Fruit fly (Drosophila melanogaster) whole organism, prepupa: ENCODE data around the gene aph-1.

Source experiments
- CG10631 ChIP-seq: fragments of 200-800 bp; sonication (Bioruptor generic); optimal IDR thresholded peaks from 2 replicates; lab custom pipeline; 2016; ENCODE audit warnings: missing biosample characterization, missing genetic modification characterization
- CG10669 ChIP-seq: fragments of 200-800 bp; sonication (Bioruptor generic); optimal IDR thresholded peaks from 3 replicates; lab custom pipeline; 2018; ENCODE audit warnings: missing biosample characterization, mild to moderate bottlenecking, missing genetic modification characterization, moderate library complexity
- CG11762 ChIP-seq: fragments of 200-800 bp; sonication (Bioruptor generic); optimal IDR thresholded peaks from 3 replicates; lab custom pipeline; 2016; ENCODE audit warnings: missing biosample characterization, missing genetic modification characterization; ENCODE audit not compliant: insufficient read depth
- CG11902 ChIP-seq: fragments of 200-800 bp; sonication (Bioruptor generic); optimal IDR thresholded peaks from 3 replicates; lab custom pipeline; 2016; ENCODE audit warnings: missing biosample characterization, missing genetic modification characterization
- CG15336 ChIP-seq: fragments of 200-800 bp; sonication (Bioruptor generic); IDR thresholded peaks from 2 replicates; pipeline ENCODE4 v1.3.6; 2022; ENCODE audit warnings: missing biosample characterization, missing genetic modification characterization
- CG1621 ChIP-seq: fragments of 200-800 bp; sonication (Bioruptor generic); optimal IDR thresholded peaks from 3 replicates; lab custom pipeline; 2018; ENCODE audit warnings: missing biosample characterization, mild to moderate bottlenecking, missing genetic modification characterization
- CG16779 ChIP-seq: fragments of 200-800 bp; sonication (Bioruptor generic); optimal IDR thresholded peaks from 3 replicates; lab custom pipeline; 2017; ENCODE audit warnings: missing biosample characterization, mild to moderate bottlenecking, missing genetic modification characterization
- CG31627 ChIP-seq: fragments of 200-800 bp; sonication (Bioruptor generic); optimal IDR thresholded peaks from 3 replicates; lab custom pipeline; 2016; ENCODE audit warnings: missing biosample characterization, missing genetic modification characterization
- CG32006 ChIP-seq: fragments of 200-800 bp; sonication (Bioruptor generic); optimal IDR thresholded peaks from 3 replicates; lab custom pipeline; 2017; ENCODE audit warnings: missing biosample characterization, mild to moderate bottlenecking, missing genetic modification characterization
- CG3919 ChIP-seq: fragments of 200-800 bp; sonication (Bioruptor generic); optimal IDR thresholded peaks from 3 replicates; lab custom pipeline; 2016; ENCODE audit warnings: missing biosample characterization, missing genetic modification characterization
- CG4318 ChIP-seq: fragments of 200-800 bp; sonication (Bioruptor generic); optimal IDR thresholded peaks from 3 replicates; lab custom pipeline; 2017; ENCODE audit warnings: missing biosample characterization, mild to moderate bottlenecking, missing genetic modification characterization
- CG6163 ChIP-seq: fragments of 200-800 bp; sonication (Bioruptor generic); IDR thresholded peaks from 3 replicates; pipeline ENCODE4 v1.3.6; 2022; ENCODE audit warnings: missing biosample characterization, missing genetic modification characterization
- CG6808 ChIP-seq: fragments of 200-800 bp; sonication (Bioruptor generic); optimal IDR thresholded peaks from 3 replicates; lab custom pipeline; 2017; ENCODE audit warnings: missing biosample characterization, missing genetic modification characterization, mild to moderate bottlenecking, moderate library complexity, missing genetic modification reagents
- CG6854 ChIP-seq: fragments of 200-800 bp; sonication (Bioruptor generic); optimal IDR thresholded peaks from 2 replicates; lab custom pipeline; 2017; ENCODE audit warnings: missing biosample characterization, mild to moderate bottlenecking, missing genetic modification characterization
- CG7368 ChIP-seq: fragments of 200-800 bp; sonication (Bioruptor generic); optimal IDR thresholded peaks from 3 replicates; lab custom pipeline; 2016; ENCODE audit warnings: missing biosample characterization, missing genetic modification characterization
- CG8119 ChIP-seq: fragments of 200-800 bp; sonication (Bioruptor generic); IDR thresholded peaks from 3 replicates; pipeline ENCODE4 v1.3.6; 2022; ENCODE audit warnings: missing biosample characterization, missing genetic modification characterization
- CG8319 ChIP-seq: fragments of 200-800 bp; sonication (Bioruptor generic); optimal IDR thresholded peaks from 3 replicates; lab custom pipeline; 2016; ENCODE audit warnings: missing biosample characterization, missing genetic modification characterization
- CG8632 ChIP-seq: fragments of 200-800 bp; sonication (Bioruptor generic); optimal IDR thresholded peaks from 3 replicates; lab custom pipeline; 2016; ENCODE audit warnings: missing biosample characterization, missing genetic modification characterization
- CG9139 ChIP-seq: fragments of 200-800 bp; sonication (Bioruptor generic); optimal IDR thresholded peaks from 3 replicates; lab custom pipeline; 2017; ENCODE audit warnings: missing biosample characterization, mild to moderate bottlenecking, missing genetic modification characterization
- Eip75B ChIP-seq: fragments of 200-800 bp; sonication (Bioruptor generic); optimal IDR thresholded peaks from 3 replicates; lab custom pipeline; 2016; ENCODE audit warnings: missing biosample characterization, missing genetic modification characterization
- Eip78C ChIP-seq: fragments of 200-800 bp; sonication (Bioruptor generic); peaks from one replicate; lab custom pipeline; 2016; ENCODE audit warnings: missing biosample characterization, missing genetic modification characterization
- Ets21C ChIP-seq: fragments of 200-800 bp; sonication (Bioruptor generic); optimal IDR thresholded peaks from 3 replicates; lab custom pipeline; 2016; ENCODE audit warnings: missing biosample characterization, missing genetic modification characterization
- Ets96B ChIP-seq: fragments of 200-800 bp; optimal IDR thresholded peaks from 2 replicates; lab custom pipeline; 2019; ENCODE audit warnings: missing biosample characterization, mild to moderate bottlenecking, missing genetic modification characterization, moderate library complexity
- Gug ChIP-seq: fragments of 200-800 bp; sonication (Bioruptor generic); IDR thresholded peaks from 2 replicates; pipeline ENCODE4 v1.3.6; 2022; ENCODE audit warnings: missing biosample characterization, missing genetic modification characterization
- Hr38 ChIP-seq: sonication (Bioruptor generic); optimal IDR thresholded peaks from 2 replicates; lab custom pipeline; 2016; ENCODE audit warnings: missing biosample characterization, missing genetic modification characterization
- Hr39 ChIP-seq: fragments of 200-800 bp; sonication (Bioruptor generic); optimal IDR thresholded peaks from 2 replicates; lab custom pipeline; 2016; ENCODE audit warnings: missing biosample characterization, missing genetic modification characterization
- Hr4 ChIP-seq: fragments of 200-800 bp; sonication (Bioruptor generic); optimal IDR thresholded peaks from 3 replicates; lab custom pipeline; 2016; ENCODE audit warnings: missing biosample characterization, missing genetic modification characterization
- Lpt ChIP-seq: fragments of 200-800 bp; sonication (Bioruptor generic); optimal IDR thresholded peaks from 3 replicates; lab custom pipeline; 2016; ENCODE audit warnings: missing biosample characterization, missing genetic modification characterization
- Met ChIP-seq: fragments of 200-800 bp; sonication (Bioruptor generic); optimal IDR thresholded peaks from 3 replicates; lab custom pipeline; 2016; ENCODE audit warnings: missing biosample characterization, missing genetic modification characterization
- Smox ChIP-seq: fragments of 200-800 bp; sonication (Bioruptor generic); optimal IDR thresholded peaks from 3 replicates; lab custom pipeline; 2016; ENCODE audit warnings: missing biosample characterization, missing genetic modification characterization
- Sox102F ChIP-seq: fragments of 200-800 bp; sonication (Bioruptor generic); optimal IDR thresholded peaks from 2 replicates; lab custom pipeline; 2016; ENCODE audit warnings: missing biosample characterization, mild to moderate bottlenecking, missing genetic modification characterization
- Sox14 ChIP-seq: fragments of 200-800 bp; sonication (Bioruptor generic); optimal IDR thresholded peaks from 3 replicates; lab custom pipeline; 2016; ENCODE audit warnings: missing biosample characterization, missing genetic modification characterization
- Sox15 ChIP-seq: fragments of 200-800 bp; sonication (Bioruptor generic); optimal IDR thresholded peaks from 3 replicates; lab custom pipeline; 2016; ENCODE audit warnings: missing biosample characterization, missing genetic modification characterization
- achi ChIP-seq: fragments of 200-800 bp; sonication (Bioruptor generic); optimal IDR thresholded peaks from 3 replicates; lab custom pipeline; 2016; ENCODE audit warnings: missing biosample characterization, missing genetic modification characterization
- acj6 ChIP-seq: fragments of 200-800 bp; sonication (Bioruptor generic); optimal IDR thresholded peaks from 3 replicates; lab custom pipeline; 2016; ENCODE audit warnings: missing biosample characterization, missing genetic modification characterization
- cyc ChIP-seq: fragments of 200-800 bp; sonication (Bioruptor generic); optimal IDR thresholded peaks from 3 replicates; lab custom pipeline; 2016; ENCODE audit warnings: missing biosample characterization, missing genetic modification characterization
- dac ChIP-seq: fragments of 200-800 bp; sonication (Bioruptor generic); optimal IDR thresholded peaks from 2 replicates; lab custom pipeline; 2017; ENCODE audit warnings: missing biosample characterization, mild to moderate bottlenecking, missing genetic modification characterization
- dsx ChIP-seq: fragments of 200-800 bp; optimal IDR thresholded peaks from 3 replicates; lab custom pipeline; 2019; ENCODE audit warnings: missing biosample characterization, mild to moderate bottlenecking, missing genetic modification characterization, moderate library complexity; ENCODE audit not compliant: poor library complexity, severe bottlenecking
- eg ChIP-seq: fragments of 200-800 bp; sonication (Bioruptor generic); IDR thresholded peaks from 3 replicates; pipeline ENCODE4 v1.3.6; 2022; ENCODE audit warnings: missing biosample characterization, missing genetic modification characterization
- esn ChIP-seq: fragments of 200-800 bp; sonication (Bioruptor generic); optimal IDR thresholded peaks from 2 replicates; lab custom pipeline; 2016; ENCODE audit warnings: missing biosample characterization, mild to moderate bottlenecking, missing genetic modification characterization, moderate library complexity
- fd59A ChIP-seq: fragments of 200-800 bp; sonication (Bioruptor generic); optimal IDR thresholded peaks from 2 replicates; lab custom pipeline; 2017; ENCODE audit warnings: missing biosample characterization, mild to moderate bottlenecking, missing genetic modification characterization, missing genetic modification reagents
- fd85E ChIP-seq: fragments of 200-800 bp; sonication (Bioruptor generic); optimal IDR thresholded peaks from 3 replicates; lab custom pipeline; 2016; ENCODE audit warnings: missing biosample characterization, missing genetic modification characterization
- fkh ChIP-seq: fragments of 200-800 bp; sonication (Bioruptor generic); optimal IDR thresholded peaks from 3 replicates; lab custom pipeline; 2017; ENCODE audit warnings: missing biosample characterization, mild to moderate bottlenecking, missing genetic modification characterization, moderate library complexity
- lz ChIP-seq: fragments of 200-800 bp; sonication (Bioruptor generic); optimal IDR thresholded peaks from 3 replicates; lab custom pipeline; 2016; ENCODE audit warnings: missing biosample characterization, missing genetic modification characterization
- net ChIP-seq: fragments of 200-800 bp; sonication (Bioruptor generic); optimal IDR thresholded peaks from 3 replicates; lab custom pipeline; 2016; ENCODE audit warnings: missing biosample characterization, missing genetic modification characterization
- pdm3 ChIP-seq: fragments of 200-800 bp; sonication (Bioruptor generic); optimal IDR thresholded peaks from 3 replicates; lab custom pipeline; 2016; ENCODE audit warnings: missing biosample characterization, missing genetic modification characterization
- spab ChIP-seq: fragments of 200-800 bp; sonication (Bioruptor generic); optimal IDR thresholded peaks from 2 replicates; lab custom pipeline; 2017; ENCODE audit warnings: missing biosample characterization, mild to moderate bottlenecking, missing genetic modification characterization, missing genetic modification reagents
- ss ChIP-seq, 2 experiments: fragments of 200-800 bp; sonication (Bioruptor generic); optimal IDR thresholded peaks; 2 replicates in 1 of 2; 3 replicates in 1 of 2; lab custom pipeline; 2017 to 2018; ENCODE audit warnings: mild to moderate bottlenecking in 2 of 2, missing biosample characterization in 2 of 2, missing genetic modification characterization in 2 of 2, moderate library complexity in 1 of 2
- svp ChIP-seq: fragments of 200-800 bp; sonication (Bioruptor generic); peaks from one replicate; lab custom pipeline; 2016; ENCODE audit warnings: missing biosample characterization, missing genetic modification characterization
- topi ChIP-seq: fragments of 200-800 bp; sonication (Bioruptor generic); optimal IDR thresholded peaks from 3 replicates; lab custom pipeline; 2016; ENCODE audit warnings: missing biosample characterization, missing genetic modification characterization
- vri ChIP-seq: fragments of 200-800 bp; sonication (Bioruptor generic); optimal IDR thresholded peaks from 3 replicates; lab custom pipeline; 2016; ENCODE audit warnings: missing biosample characterization, mild to moderate bottlenecking, missing genetic modification characterization

The aph-1 gene

DNA sequence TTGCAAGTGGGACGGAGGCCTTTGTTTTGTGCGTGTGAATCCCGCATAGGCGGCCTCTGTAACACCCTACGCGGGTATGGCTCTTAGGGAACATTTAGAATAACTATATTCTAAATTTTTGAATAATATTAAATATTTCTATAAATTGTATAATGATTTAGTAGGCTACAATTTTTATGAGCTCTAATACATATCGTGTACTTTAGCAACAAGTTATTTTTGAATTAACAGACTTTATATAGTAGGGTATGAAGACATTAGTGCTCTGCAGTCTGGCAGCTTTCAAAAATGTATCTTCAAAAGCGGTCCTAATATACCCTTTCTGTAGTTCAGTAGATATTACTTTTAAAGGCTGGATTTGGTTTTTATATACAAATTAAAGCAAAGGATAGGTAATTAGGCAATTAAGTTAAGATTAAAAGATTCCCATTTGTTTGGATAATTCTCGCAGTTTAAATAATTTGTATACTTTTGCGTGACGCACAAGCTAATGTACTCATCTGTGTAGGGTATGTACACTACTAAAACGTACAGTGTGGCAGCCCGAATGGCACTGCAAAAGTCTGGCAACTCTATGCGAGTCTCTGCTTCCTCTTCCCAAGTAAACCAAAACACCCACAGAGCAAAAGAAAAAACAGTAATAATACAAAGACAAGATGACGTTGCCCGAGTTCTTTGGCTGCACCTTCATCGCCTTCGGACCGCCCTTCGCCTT, at the start of gene aph-1, which contains the start of gene Snx21:
aph-1 (plus strand) TSS at position 575 of the 715 bp plus-strand sequence.
Snx21 (minus strand) TSS at position 7 of the 715 bp plus-strand sequence.
- TF ChIP-seq CG8119 (peak; percentile 88), Gug (peak; percentile 82), Sox14 (GFP tag; lab: Kevin White, UChicago) (peak; percentile 89), CG8319 (GFP tag; lab: Kevin White, UChicago) (peak; percentile 72), lz (peak; percentile 93), esn (GFP tag; lab: Kevin White, UChicago) (peak; percentile 93), spab (GFP tag; lab: Kevin White, UChicago) (peak; percentile 81), achi (GFP tag; lab: Kevin White, UChicago) (peak; percentile 90), topi (GFP tag; lab: Kevin White, UChicago) (peak; percentile 84), CG10631 (peak; percentile 89), Smox (peak; percentile 87), Sox15 (peak; percentile 88), Sox102F (GFP tag; lab: Kevin White, UChicago) (peak; percentile 91), dac (peak; percentile 75), CG11902 (peak; percentile 87), dsx (GFP tag; lab: Kevin White, UChicago) (peak; percentile 83), CG7368 (peak; percentile 82), vri (GFP tag; lab: Kevin White, UChicago) (peak; percentile 72), CG3919 (GFP tag; lab: Kevin White, UChicago) (peak; percentile 86), acj6 (GFP tag; lab: Kevin White, UChicago) (peak; percentile 93), Met (GFP tag; lab: Kevin White, UChicago) (peak; percentile 88), net (GFP tag; lab: Kevin White, UChicago) (peak; percentile 87), CG10669 (GFP tag; lab: Kevin White, UChicago) (peak; percentile 88), fd59A (GFP tag; lab: Kevin White, UChicago) (peak; percentile 79), Ets96B (tag; lab: Kevin White, UChicago) (peak; percentile 90), CG6854 (GFP tag; lab: Kevin White, UChicago) (peak; percentile 89), CG9139 (GFP tag; lab: Kevin White, UChicago) (peak; percentile 84), CG15336 (GFP tag; lab: Robert Waterston, UW) (peak; percentile 90), fd85E (GFP tag; lab: Kevin White, UChicago) (peak; percentile 70), Ets21C (peak; percentile 88), Lpt (GFP tag; lab: Kevin White, UChicago) (peak; percentile 61), CG4318 (GFP tag; lab: Kevin White, UChicago) (peak; percentile 84), CG11762 (peak; percentile 89), CG16779 (peak; percentile 81), CG1621 (tag; lab: Kevin White, UChicago) (peak; percentile 61), CG31627 (peak; percentile 92), CG6808 (GFP tag; lab: Kevin White, UChicago) (peak; percentile 88), fkh (GFP tag; lab: Kevin White, UChicago) (peak; percentile 85), pdm3 (peak; percentile 92), svp (GFP tag; lab: Kevin White, UChicago) (peak; percentile 92), cyc (GFP tag; lab: Kevin White, UChicago) (peak; percentile 89), Eip78C (GFP tag; lab: Kevin White, UChicago) (peak; percentile 94), Hr38 (no peak), eg (GFP tag; lab: Robert Waterston, UW) (peak; percentile 87), ss (GFP tag; optimal IDR thresholded peaks at IDR 0.05; lab: Kevin White, UChicago) (peak; percentile 88 to 89), CG32006 (peak; percentile 91), Hr39 (GFP tag; lab: Kevin White, UChicago) (peak; percentile 92), CG6163 (GFP tag; lab: Robert Waterston, UW) (peak; percentile 89), Eip75B (GFP tag; lab: Kevin White, UChicago) (peak; percentile 88), Hr4 (peak; percentile 91), CG8632 (GFP tag; lab: Kevin White, UChicago) (peak; percentile 90)
